In genomic region chr3L:19042501-19042900, dm6 we compare ENCODE assay signal across 1 fruit fly cellular context.
TF ChIP-seq lines count a peak whose summit lies in the region.

No protein-coding gene starts in this region.

TF ChIP-seq in whole organism, embryonic, 481 proteins besides CTCF, POLR2A, EP300 and RAD21 (continued from another document and continues in another):
- TF ChIP-seq Pdp1 (GFP tag; optimal IDR thresholded peaks at IDR 0.05; lab: Kevin White, UChicago) (peak; percentile 16 to 46), prd (optimal IDR thresholded peaks at IDR 0.05; lab: Kevin White, UChicago) (no peak), prd (GFP tag; IDR thresholded peaks at IDR 0.05; lab: Robert Waterston, UW) (peak; percentile 91), CG9609 (GFP tag; optimal IDR thresholded peaks at IDR 0.05; lab: Kevin White, UChicago) (no peak), da (GFP tag; optimal IDR thresholded peaks at IDR 0.05; lab: Kevin White, UChicago) (no peak), Elba2 (GFP tag; optimal IDR thresholded peaks at IDR 0.05; lab: Kevin White, UChicago) (peak; percentile 36), mirr (GFP tag; optimal IDR thresholded peaks at IDR 0.05; lab: Kevin White, UChicago) (no peak), pho (GFP tag; optimal IDR thresholded peaks at IDR 0.05; lab: Kevin White, UChicago) (no peak), Poxn (GFP tag; IDR thresholded peaks at IDR 0.05; lab: Robert Waterston, UW) (no peak), CG12769 (tag; optimal IDR thresholded peaks at IDR 0.05; lab: Kevin White, UChicago) (no peak), CG32767 (GFP tag; IDR thresholded peaks at IDR 0.05; lab: Robert Waterston, UW) (peak; percentile 69; the same call in 1 of the 2 replicates), CG3065 (GFP tag; optimal IDR thresholded peaks at IDR 0.05; lab: Kevin White, UChicago) (peak; percentile 35), pros (GFP tag; optimal IDR thresholded peaks at IDR 0.05; lab: Kevin White, UChicago) (peak; percentile 4), CG1647 (GFP tag; optimal IDR thresholded peaks at IDR 0.05; lab: Kevin White, UChicago) (no peak), CG6654 (GFP tag; optimal IDR thresholded peaks at IDR 0.05; lab: Kevin White, UChicago) (peak; percentile 54), CrebB (tag; optimal IDR thresholded peaks at IDR 0.05; lab: Kevin White, UChicago) (peak; percentile 53), crp (GFP tag; optimal IDR thresholded peaks at IDR 0.05; lab: Kevin White, UChicago) (peak in 1 of 2 experiments; percentile 43), pan (optimal IDR thresholded peaks at IDR 0.05; lab: Kevin White, UChicago) (no peak), pan (GFP tag; optimal IDR thresholded peaks at IDR 0.05 in 1 of 2, IDR thresholded peaks at IDR 0.05 in 1 of 2) (peak in 1 of 2 experiments; percentile 79), B-H1 (GFP tag; IDR thresholded peaks at IDR 0.05; lab: Robert Waterston, UW) (peak; percentile 29; the same call in 2 of the 3 replicates), CG4282 (GFP tag; optimal IDR thresholded peaks at IDR 0.05; lab: Kevin White, UChicago) (no peak), Max (GFP tag; optimal IDR thresholded peaks at IDR 0.05; lab: Kevin White, UChicago) (peak; percentile 68), CG32532 (GFP tag; IDR thresholded peaks at IDR 0.05; lab: Robert Waterston, UW) (no peak; the same call in 1 of the 2 replicates), CG4707 (GFP tag; optimal IDR thresholded peaks at IDR 0.05; lab: Kevin White, UChicago) (peak; percentile 40), CG9876 (GFP tag; optimal IDR thresholded peaks at IDR 0.05; lab: Kevin White, UChicago) (no peak), CG16863 (GFP tag; optimal IDR thresholded peaks at IDR 0.05; lab: Kevin White, UChicago) (no peak), BEAF-32 (GFP tag; optimal IDR thresholded peaks at IDR 0.05; lab: Kevin White, UChicago) (no peak), CG9817 (tag; optimal IDR thresholded peaks at IDR 0.05; lab: Kevin White, UChicago) (peak; percentile 32), CG4404 (GFP tag; IDR thresholded peaks at IDR 0.05; lab: Robert Waterston, UW) (peak; percentile 90), z (GFP tag; IDR thresholded peaks at IDR 0.05; lab: Robert Waterston, UW) (no peak), Adf1 (GFP tag; IDR thresholded peaks at IDR 0.05; lab: Robert Waterston, UW) (no peak), CG18011 (GFP tag; optimal IDR thresholded peaks at IDR 0.05; lab: Kevin White, UChicago) (peak; percentile 18), CG11696 (GFP tag; IDR thresholded peaks at IDR 0.05; lab: Robert Waterston, UW) (no peak), zfh2 (GFP tag; optimal IDR thresholded peaks at IDR 0.05; lab: Kevin White, UChicago) (no peak), CG7786 (GFP tag; optimal IDR thresholded peaks at IDR 0.05; lab: Kevin White, UChicago) (no peak), sug (tag; optimal IDR thresholded peaks at IDR 0.05; lab: Kevin White, UChicago) (peak; percentile 35), cad (GFP tag; optimal IDR thresholded peaks at IDR 0.05; lab: Kevin White, UChicago) (no peak), tup (GFP tag; optimal IDR thresholded peaks at IDR 0.05; lab: Kevin White, UChicago) (peak; percentile 19), seq (GFP tag; IDR thresholded peaks at IDR 0.05; lab: Robert Waterston, UW) (no peak), Bteb2 (GFP tag; optimal IDR thresholded peaks at IDR 0.05; lab: Kevin White, UChicago) (peak; percentile 20), shn (GFP tag; optimal IDR thresholded peaks at IDR 0.05; lab: Kevin White, UChicago) (no peak), trem (tag; optimal IDR thresholded peaks at IDR 0.05; lab: Kevin White, UChicago) (peak; percentile 94), HHEX (GFP tag; optimal IDR thresholded peaks at IDR 0.05; lab: Kevin White, UChicago) (peak; percentile 68), dimm (GFP tag; IDR thresholded peaks at IDR 0.05; lab: Robert Waterston, UW) (no peak), crol (GFP tag; IDR thresholded peaks at IDR 0.05; lab: Robert Waterston, UW) (peak; percentile 29; the same call in 1 of the 2 replicates), CG8924 (tag; optimal IDR thresholded peaks at IDR 0.05; lab: Kevin White, UChicago) (peak; percentile 94), Vsx1 (GFP tag; optimal IDR thresholded peaks at IDR 0.05; lab: Kevin White, UChicago) (peak; percentile 61), knrl (GFP tag; IDR thresholded peaks at IDR 0.05; lab: Robert Waterston, UW; ENCODE audit: partially characterized antibody) (no peak), CG43689 (GFP tag; IDR thresholded peaks at IDR 0.05; lab: Robert Waterston, UW) (no peak), klu (GFP tag; IDR thresholded peaks at IDR 0.05; lab: Robert Waterston, UW) (peak; percentile 56), corto (GFP tag; optimal IDR thresholded peaks at IDR 0.05; lab: Kevin White, UChicago) (no peak), CG17361 (GFP tag; IDR thresholded peaks at IDR 0.05; lab: Robert Waterston, UW) (peak; percentile 95), wor (GFP tag; IDR thresholded peaks at IDR 0.05; lab: Robert Waterston, UW) (peak; percentile 67), Fer1 (GFP tag; optimal IDR thresholded peaks at IDR 0.05; lab: Kevin White, UChicago) (peak; percentile 51), HmgD (GFP tag; optimal IDR thresholded peaks at IDR 0.05; lab: Kevin White, UChicago) (no peak), her (GFP tag; optimal IDR thresholded peaks at IDR 0.05; lab: Kevin White, UChicago) (no peak), scrt (GFP tag; optimal IDR thresholded peaks at IDR 0.05; lab: Kevin White, UChicago) (peak; percentile 50), ro (GFP tag; IDR thresholded peaks at IDR 0.05; lab: Robert Waterston, UW) (peak; percentile 42; the same call in 1 of the 2 replicates), Bgb (GFP tag; IDR thresholded peaks at IDR 0.05; lab: Robert Waterston, UW; ENCODE audit: partially characterized antibody) (no peak), CG33213 (GFP tag; optimal IDR thresholded peaks at IDR 0.05; lab: Kevin White, UChicago) (no peak), CG14667 (GFP tag; IDR thresholded peaks at IDR 0.05; lab: Robert Waterston, UW) (peak; percentile 58; the same call in 1 of the 2 replicates), NFAT (GFP tag; IDR thresholded peaks at IDR 0.05; lab: Robert Waterston, UW) (no peak), CG10654 (GFP tag; optimal IDR thresholded peaks at IDR 0.05; lab: Kevin White, UChicago) (peak; percentile 72), Hand (GFP tag; optimal IDR thresholded peaks at IDR 0.05; lab: Kevin White, UChicago) (no peak), Stat92E (GFP tag; optimal IDR thresholded peaks at IDR 0.05; lab: Kevin White, UChicago) (peak in 1 of 3 experiments; percentile 56), Six4 (GFP tag; optimal IDR thresholded peaks at IDR 0.05; lab: Kevin White, UChicago) (peak; percentile 75), jumu (GFP tag; optimal IDR thresholded peaks at IDR 0.05; lab: Kevin White, UChicago) (peak; percentile 7), CG7963 (GFP tag; IDR thresholded peaks at IDR 0.05; lab: Robert Waterston, UW; ENCODE audit: partially characterized antibody) (no peak), fd64A (GFP tag; optimal IDR thresholded peaks at IDR 0.05; lab: Kevin White, UChicago) (no peak), nerfin-2 (GFP tag; IDR thresholded peaks at IDR 0.05; lab: Robert Waterston, UW; ENCODE audit: partially characterized antibody) (no peak), HLH4C (GFP tag; IDR thresholded peaks at IDR 0.05; lab: Robert Waterston, UW; ENCODE audit: partially characterized antibody) (no peak), CG15696 (tag; optimal IDR thresholded peaks at IDR 0.05; lab: Kevin White, UChicago) (peak; percentile 97), croc (GFP tag; conservative IDR thresholded peaks at IDR 0.05; lab: Robert Waterston, UW) (peak; percentile 82), ab (GFP tag; optimal IDR thresholded peaks at IDR 0.05; lab: Kevin White, UChicago) (no peak), unpg (GFP tag; optimal IDR thresholded peaks at IDR 0.05; lab: Kevin White, UChicago) (peak; percentile 90), Sry-δ (GFP tag; optimal IDR thresholded peaks at IDR 0.05; lab: Kevin White, UChicago) (no peak), lab (GFP tag; optimal IDR thresholded peaks at IDR 0.05; lab: Kevin White, UChicago) (peak; percentile 75), CG12391 (tag; optimal IDR thresholded peaks at IDR 0.05; lab: Kevin White, UChicago) (peak; percentile 92), Hsf (GFP tag; optimal IDR thresholded peaks at IDR 0.05; lab: Kevin White, UChicago) (peak; percentile 40), BtbVII (GFP tag; optimal IDR thresholded peaks at IDR 0.05; lab: Kevin White, UChicago) (peak; percentile 63), CG7987 (GFP tag; optimal IDR thresholded peaks at IDR 0.05; lab: Kevin White, UChicago) (no peak), onecut (GFP tag; IDR thresholded peaks at IDR 0.05; lab: Robert Waterston, UW) (peak; percentile 55), Rx (GFP tag; IDR thresholded peaks at IDR 0.05; lab: Robert Waterston, UW) (peak; percentile 21; the same call in 1 of the 2 replicates), CG10565 (GFP tag; optimal IDR thresholded peaks at IDR 0.05; lab: Kevin White, UChicago) (no peak), CG6272 (GFP tag; IDR thresholded peaks at IDR 0.05; lab: Robert Waterston, UW) (peak; percentile 43; the same call in 1 of the 2 replicates), aop (GFP tag; IDR thresholded peaks at IDR 0.05; lab: Robert Waterston, UW) (no peak), nerfin-1 (tag; optimal IDR thresholded peaks at IDR 0.05; lab: Kevin White, UChicago) (peak; percentile 87), ssp (GFP tag; IDR thresholded peaks at IDR 0.05; lab: Robert Waterston, UW) (peak; percentile 60), CG3163 (GFP tag; optimal IDR thresholded peaks at IDR 0.05; lab: Kevin White, UChicago) (no peak), Awh (GFP tag; IDR thresholded peaks at IDR 0.05; lab: Robert Waterston, UW) (peak; percentile 74), CG10209 (GFP tag; optimal IDR thresholded peaks at IDR 0.05; lab: Kevin White, UChicago) (peak; percentile 72), Med (GFP tag; lab: Kevin White, UChicago) (peak; percentile 66), CG13296 (GFP tag; optimal IDR thresholded peaks at IDR 0.05; lab: Kevin White, UChicago) (peak; percentile 52), chm (GFP tag; IDR thresholded peaks at IDR 0.05; lab: Robert Waterston, UW) (no peak; the same call in 1 of the 2 replicates), CG8281 (tag; optimal IDR thresholded peaks at IDR 0.05; lab: Kevin White, UChicago) (peak; percentile 63), oc (tag; optimal IDR thresholded peaks at IDR 0.05; lab: Kevin White, UChicago) (peak; percentile 73), ham (GFP tag; IDR thresholded peaks at IDR 0.05; lab: Robert Waterston, UW) (no peak), gsb-n (tag; optimal IDR thresholded peaks at IDR 0.05; lab: Kevin White, UChicago) (peak; percentile 94), nmo (GFP tag; optimal IDR thresholded peaks at IDR 0.05; lab: Kevin White, UChicago) (peak; percentile 95), bab2 (GFP tag; optimal IDR thresholded peaks at IDR 0.05; lab: Kevin White, UChicago) (no peak), D19B (GFP tag; optimal IDR thresholded peaks at IDR 0.05; lab: Kevin White, UChicago) (no peak), CG6254 (GFP tag; optimal IDR thresholded peaks at IDR 0.05; lab: Kevin White, UChicago) (peak; percentile 85), run (tag; optimal IDR thresholded peaks at IDR 0.05; lab: Kevin White, UChicago) (peak; percentile 79), E2f2 (GFP tag; IDR thresholded peaks at IDR 0.05; lab: Robert Waterston, UW) (peak; percentile 50), CG2202 (tag; optimal IDR thresholded peaks at IDR 0.05; lab: Kevin White, UChicago) (peak; percentile 88), CG15269 (tag; optimal IDR thresholded peaks at IDR 0.05; lab: Kevin White, UChicago) (peak; percentile 85), CG2120 (GFP tag; optimal IDR thresholded peaks at IDR 0.05; lab: Kevin White, UChicago) (no peak), Nf-YC (tag; optimal IDR thresholded peaks at IDR 0.05; lab: Kevin White, UChicago) (peak; percentile 54), CG16815 (GFP tag; optimal IDR thresholded peaks at IDR 0.05; lab: Kevin White, UChicago) (peak; percentile 83), pb (GFP tag; optimal IDR thresholded peaks at IDR 0.05; lab: Kevin White, UChicago) (no peak), jigr1 (GFP tag; IDR thresholded peaks at IDR 0.05; lab: Robert Waterston, UW) (peak; percentile 7; the same call in 1 of the 3 replicates), yki (optimal IDR thresholded peaks at IDR 0.05; lab: Kevin White, UChicago) (no peak), dm (GFP tag; optimal IDR thresholded peaks at IDR 0.05; lab: Kevin White, UChicago) (no peak), Chrac-16 (GFP tag; optimal IDR thresholded peaks at IDR 0.05; lab: Kevin White, UChicago) (peak; percentile 69), vnd (GFP tag; IDR thresholded peaks at IDR 0.05; lab: Robert Waterston, UW; ENCODE audit: partially characterized antibody) (no peak), CG15514 (GFP tag; optimal IDR thresholded peaks at IDR 0.05; lab: Kevin White, UChicago) (peak; percentile 11), zen2 (GFP tag; IDR thresholded peaks at IDR 0.05; lab: Robert Waterston, UW; ENCODE audit: partially characterized antibody) (no peak), gce (GFP tag; IDR thresholded peaks at IDR 0.05; lab: Robert Waterston, UW) (0 out of 3 replicates have a peak, but pooled peaks have one; percentile 56), CG14710 (tag; optimal IDR thresholded peaks at IDR 0.05; lab: Kevin White, UChicago) (peak; percentile 96), Taf1 (GFP tag; IDR thresholded peaks at IDR 0.05; lab: Robert Waterston, UW) (no peak), stc (GFP tag; IDR thresholded peaks at IDR 0.05; lab: Robert Waterston, UW) (peak; percentile 80), CG7556 (GFP tag; optimal IDR thresholded peaks at IDR 0.05; lab: Kevin White, UChicago) (peak; percentile 90), lmd (GFP tag; IDR thresholded peaks at IDR 0.05; lab: Robert Waterston, UW) (peak; percentile 77), CG14014 (GFP tag; IDR thresholded peaks at IDR 0.05; lab: Robert Waterston, UW) (peak; percentile 34; the same call in 1 of the 2 replicates), odd (GFP tag; optimal IDR thresholded peaks at IDR 0.05; lab: Kevin White, UChicago) (peak; percentile 77), CG11398 (GFP tag; optimal IDR thresholded peaks at IDR 0.05; lab: Kevin White, UChicago) (no peak), Ada2b (GFP tag; IDR thresholded peaks at IDR 0.05; lab: Robert Waterston, UW) (peak; percentile 31), CG10366 (GFP tag; IDR thresholded peaks at IDR 0.05; lab: Robert Waterston, UW) (peak; percentile 46), Nf-YA (GFP tag; IDR thresholded peaks at IDR 0.05; lab: Robert Waterston, UW) (0 out of 2 replicates have a peak, but pooled peaks have one; percentile 34), maf-S (GFP tag; optimal IDR thresholded peaks at IDR 0.05; lab: Kevin White, UChicago) (no peak), Sox102F (GFP tag; optimal IDR thresholded peaks at IDR 0.05; lab: Kevin White, UChicago) (peak; percentile 91), CG15479 (GFP tag; optimal IDR thresholded peaks at IDR 0.05; lab: Kevin White, UChicago) (peak; percentile 63)
